Fruit fly (Drosophila melanogaster): Measurements from ENCODE around the gene dmt.

The dmt gene

dm6 chr3R:9705008-9705628 lies 5.8 kb upstream of the dmt start, which contains the start of gene Unc-115a (continued):
- TF ChIP-seq prd (optimal IDR thresholded peaks at IDR 0.05) (no peak), prd (GFP tag; IDR thresholded peaks at IDR 0.05) (no peak), Lhr (GFP tag; optimal IDR thresholded peaks at IDR 0.05) (peak; percentile 92), Poxn (GFP tag; IDR thresholded peaks at IDR 0.05) (no peak), CG10543 (GFP tag; optimal IDR thresholded peaks at IDR 0.05) (peak; percentile 32), ftz-f1 (GFP tag; optimal IDR thresholded peaks at IDR 0.05) (peak; percentile 58), CG6765 (GFP tag; optimal IDR thresholded peaks at IDR 0.05) (peak; percentile 19), Kr (GFP tag; optimal IDR thresholded peaks at IDR 0.05) (no peak), cg (GFP tag; optimal IDR thresholded peaks at IDR 0.05) (peak; percentile 93), zen (tag; optimal IDR thresholded peaks at IDR 0.05) (peak; percentile 67), CG17829 (tag; optimal IDR thresholded peaks at IDR 0.05) (peak; percentile 78), Aef1 (GFP tag; IDR thresholded peaks at IDR 0.05) (no peak), dmrt11E (tag; optimal IDR thresholded peaks at IDR 0.05) (peak; percentile 17), Hey (tag; optimal IDR thresholded peaks at IDR 0.05) (no peak), CG6813 (GFP tag; optimal IDR thresholded peaks at IDR 0.05) (peak; percentile 54), B-H2 (GFP tag; optimal IDR thresholded peaks at IDR 0.05) (peak; percentile 78), Adf1 (GFP tag; IDR thresholded peaks at IDR 0.05) (no peak), CG8089 (GFP tag; optimal IDR thresholded peaks at IDR 0.05) (peak; percentile 8), repo (GFP tag; optimal IDR thresholded peaks at IDR 0.05) (peak; percentile 61), CG32767 (GFP tag; IDR thresholded peaks at IDR 0.05) (no peak), Camta (GFP tag; optimal IDR thresholded peaks at IDR 0.05) (peak; percentile 34), Med (GFP tag) (peak; percentile 93), pb (GFP tag; optimal IDR thresholded peaks at IDR 0.05) (peak; percentile 69), CG12769 (tag; optimal IDR thresholded peaks at IDR 0.05) (peak; percentile 62), Sry-β (GFP tag; optimal IDR thresholded peaks at IDR 0.05) (no peak), Sry-δ (GFP tag; optimal IDR thresholded peaks at IDR 0.05) (peak; percentile 86), CG8290 (GFP tag; optimal IDR thresholded peaks at IDR 0.05) (peak; percentile 12), CG8290 (tag; optimal IDR thresholded peaks at IDR 0.05) (peak in 1 of 2 experiments; percentile 86), oc (tag; optimal IDR thresholded peaks at IDR 0.05) (no peak), Hsf (GFP tag; optimal IDR thresholded peaks at IDR 0.05) (peak; percentile 51), en (GFP tag; optimal IDR thresholded peaks at IDR 0.05) (no peak), Dfd (GFP tag; optimal IDR thresholded peaks at IDR 0.05) (no peak), YL-1 (GFP tag; optimal IDR thresholded peaks at IDR 0.05) (peak; percentile 75), tll (GFP tag; optimal IDR thresholded peaks at IDR 0.05) (no peak), NFAT (GFP tag; IDR thresholded peaks at IDR 0.05) (no peak), CG2202 (tag; optimal IDR thresholded peaks at IDR 0.05) (peak; percentile 3), salm (tag; optimal IDR thresholded peaks at IDR 0.05) (peak; percentile 47), Lpt (GFP tag; optimal IDR thresholded peaks at IDR 0.05) (no peak), CG4854 (GFP tag; optimal IDR thresholded peaks at IDR 0.05) (no peak), CG1603 (tag; optimal IDR thresholded peaks at IDR 0.05) (peak; percentile 92), ssp (GFP tag; IDR thresholded peaks at IDR 0.05) (no peak), fd102C (GFP tag; optimal IDR thresholded peaks at IDR 0.05) (peak; percentile 22), Hr51 (GFP tag; optimal IDR thresholded peaks at IDR 0.05) (peak in 1 of 2 experiments; percentile 6), Mrtf (GFP tag; IDR thresholded peaks at IDR 0.05) (no peak), Pdp1 (GFP tag; optimal IDR thresholded peaks at IDR 0.05) (peak; percentile 27 to 63), her (GFP tag; optimal IDR thresholded peaks at IDR 0.05) (peak; percentile 60), NC2α (GFP tag; optimal IDR thresholded peaks at IDR 0.05) (peak; percentile 43), CG2116 (GFP tag; optimal IDR thresholded peaks at IDR 0.05) (peak; percentile 74), hth (optimal IDR thresholded peaks at IDR 0.05) (no peak), Rx (GFP tag; IDR thresholded peaks at IDR 0.05) (no peak), Side (GFP tag; optimal IDR thresholded peaks at IDR 0.05) (peak; percentile 44)
